Fruit fly (Drosophila melanogaster) whole organism, prepupa: Measurements from ENCODE around the gene Aatf.

Experiments
- Blimp-1 ChIP-seq: fragments of 200-800 bp; sonication (Bioruptor generic); optimal IDR thresholded peaks from 3 replicates; lab custom pipeline; 2017; ENCODE audit warnings: missing biosample characterization, missing genetic modification characterization, mild to moderate bottlenecking, moderate library complexity, missing genetic modification reagents
- CG11902 ChIP-seq: fragments of 200-800 bp; sonication (Bioruptor generic); optimal IDR thresholded peaks from 3 replicates; lab custom pipeline; 2016; ENCODE audit warnings: missing biosample characterization, missing genetic modification characterization
- CG34406 ChIP-seq: fragments of 200-800 bp; sonication (Bioruptor generic); optimal IDR thresholded peaks from 3 replicates; lab custom pipeline; 2016; ENCODE audit warnings: missing biosample characterization, missing genetic modification characterization
- CG6854 ChIP-seq: fragments of 200-800 bp; sonication (Bioruptor generic); optimal IDR thresholded peaks from 2 replicates; lab custom pipeline; 2017; ENCODE audit warnings: missing biosample characterization, mild to moderate bottlenecking, missing genetic modification characterization
- Eip75B ChIP-seq: fragments of 200-800 bp; sonication (Bioruptor generic); optimal IDR thresholded peaks from 3 replicates; lab custom pipeline; 2016; ENCODE audit warnings: missing biosample characterization, missing genetic modification characterization
- OdsH ChIP-seq: fragments of 200-800 bp; sonication (Bioruptor generic); optimal IDR thresholded peaks from 3 replicates; lab custom pipeline; 2016; ENCODE audit warnings: missing biosample characterization, missing genetic modification characterization
- Smox ChIP-seq: fragments of 200-800 bp; sonication (Bioruptor generic); optimal IDR thresholded peaks from 3 replicates; lab custom pipeline; 2016; ENCODE audit warnings: missing biosample characterization, missing genetic modification characterization
- cyc ChIP-seq: fragments of 200-800 bp; sonication (Bioruptor generic); optimal IDR thresholded peaks from 3 replicates; lab custom pipeline; 2016; ENCODE audit warnings: missing biosample characterization, missing genetic modification characterization
- fkh ChIP-seq: fragments of 200-800 bp; sonication (Bioruptor generic); optimal IDR thresholded peaks from 3 replicates; lab custom pipeline; 2017; ENCODE audit warnings: missing biosample characterization, mild to moderate bottlenecking, missing genetic modification characterization, moderate library complexity
- lz ChIP-seq: fragments of 200-800 bp; sonication (Bioruptor generic); optimal IDR thresholded peaks from 3 replicates; lab custom pipeline; 2016; ENCODE audit warnings: missing biosample characterization, missing genetic modification characterization

DNA sequence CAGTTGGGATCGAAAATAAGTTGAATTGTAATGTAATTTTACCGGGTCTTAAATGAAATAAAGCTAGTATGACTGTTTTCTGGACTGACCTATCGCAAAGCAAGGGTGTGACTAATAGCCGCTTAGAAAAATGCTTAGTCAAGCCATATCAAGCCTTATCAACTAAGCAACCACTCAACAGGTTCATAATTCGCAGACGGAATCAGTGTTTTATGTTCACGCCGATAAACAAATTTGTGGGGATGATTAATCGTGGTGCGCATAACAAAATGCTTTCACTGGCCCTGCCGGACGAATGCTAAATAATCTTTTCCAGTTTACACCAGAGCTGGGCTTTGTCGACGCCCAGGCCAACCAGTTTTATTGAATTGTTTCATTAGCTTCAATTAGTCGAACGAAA lies 34.5 kb upstream of the Aatf start:
- TF ChIP-seq Eip75B (GFP tag; lab: Kevin White, UChicago), result no peak
- no peak for TF ChIP-seq CG34406 (GFP tag; lab: Kevin White, UChicago)
- peak; percentile 45 for TF ChIP-seq fkh (GFP tag; lab: Kevin White, UChicago)
- no peak for TF ChIP-seq Blimp-1 (GFP tag; lab: Kevin White, UChicago)
- TF ChIP-seq CG6854 (GFP tag; lab: Kevin White, UChicago), result no peak
- no peak for TF ChIP-seq lz (GFP tag; lab: Kevin White, UChicago)
- TF ChIP-seq cyc, result no peak
- TF ChIP-seq CG11902 (GFP tag; lab: Kevin White, UChicago), result no peak
- TF ChIP-seq Smox (GFP tag; lab: Kevin White, UChicago), result no peak
- no peak for TF ChIP-seq OdsH (GFP tag; lab: Kevin White, UChicago)
